Fruit fly (Drosophila melanogaster): ENCODE data around the gene Msp300.

The Msp300 gene

dm6 chr2L:5237175-5237753 lies 136.6 kb downstream of the Msp300 start (continued):
- TF ChIP-seq CG13123 (GFP tag; optimal IDR thresholded peaks at IDR 0.05): no peak
- TF ChIP-seq CG12071 (GFP tag; optimal IDR thresholded peaks at IDR 0.05): peak; percentile 11
- no peak for TF ChIP-seq hth (optimal IDR thresholded peaks at IDR 0.05)
- TF ChIP-seq klu (GFP tag; IDR thresholded peaks at IDR 0.05): no peak
- TF ChIP-seq odd (GFP tag; optimal IDR thresholded peaks at IDR 0.05): peak; percentile 13
- no peak for TF ChIP-seq Dek (tag; optimal IDR thresholded peaks at IDR 0.05)
- peak; percentile 58; the same call in 1 of the 3 replicates for TF ChIP-seq so (GFP tag; IDR thresholded peaks at IDR 0.05)
- no peak for TF ChIP-seq CTCF (GFP tag; optimal IDR thresholded peaks at IDR 0.05)
- no peak for TF ChIP-seq pum (GFP tag; optimal IDR thresholded peaks at IDR 0.05)
- TF ChIP-seq shn (GFP tag; optimal IDR thresholded peaks at IDR 0.05): no peak
- no peak for TF ChIP-seq pzg (GFP tag; optimal IDR thresholded peaks at IDR 0.05)
- no peak for TF ChIP-seq trh (GFP tag; optimal IDR thresholded peaks at IDR 0.05)
- no peak for TF ChIP-seq D19A (tag; optimal IDR thresholded peaks at IDR 0.05)
- peak; percentile 59 for TF ChIP-seq CG17385 (GFP tag; optimal IDR thresholded peaks at IDR 0.05)
- TF ChIP-seq CG31224 (GFP tag; IDR thresholded peaks at IDR 0.05): no peak
- TF ChIP-seq vnd (GFP tag; IDR thresholded peaks at IDR 0.05; ENCODE audit: partially characterized antibody): no peak
- TF ChIP-seq stc (GFP tag; IDR thresholded peaks at IDR 0.05): peak; percentile 49; the same call in 1 of the 2 replicates
- TF ChIP-seq al (GFP tag; IDR thresholded peaks at IDR 0.05): no peak
- TF ChIP-seq dmrt11E (tag; optimal IDR thresholded peaks at IDR 0.05): no peak
- peak; percentile 15 for TF ChIP-seq mirr (GFP tag; optimal IDR thresholded peaks at IDR 0.05)
- TF ChIP-seq Rx (GFP tag; IDR thresholded peaks at IDR 0.05): no peak
- TF ChIP-seq chif (GFP tag; optimal IDR thresholded peaks at IDR 0.05): no peak
- no peak for TF ChIP-seq inv (GFP tag; IDR thresholded peaks at IDR 0.05; ENCODE audit: partially characterized antibody)
- TF ChIP-seq CG7271 (tag; optimal IDR thresholded peaks at IDR 0.05): no peak
- TF ChIP-seq C15 (GFP tag; IDR thresholded peaks at IDR 0.05): no peak; the same call in 2 of the 3 replicates
- no peak for TF ChIP-seq Hey (tag; optimal IDR thresholded peaks at IDR 0.05)
- TF ChIP-seq bbx (GFP tag; IDR thresholded peaks at IDR 0.05; ENCODE audit: partially characterized antibody): peak; percentile 46; the same call in 1 of the 2 replicates
- no peak for TF ChIP-seq ind (GFP tag; optimal IDR thresholded peaks at IDR 0.05)
- no peak for TF ChIP-seq CG15073 (GFP tag; optimal IDR thresholded peaks at IDR 0.05)
- no peak for TF ChIP-seq CG10654 (GFP tag; optimal IDR thresholded peaks at IDR 0.05)
- peak; percentile 90 for TF ChIP-seq HLHmδ (GFP tag; optimal IDR thresholded peaks at IDR 0.05)
- no peak for TF ChIP-seq fd102C (GFP tag; optimal IDR thresholded peaks at IDR 0.05)
- TF ChIP-seq gt (GFP tag; IDR thresholded peaks at IDR 0.05): no peak
- no peak for TF ChIP-seq CG10147 (GFP tag; optimal IDR thresholded peaks at IDR 0.05)
- no peak for TF ChIP-seq Dfd (GFP tag; optimal IDR thresholded peaks at IDR 0.05)
- 0 out of 3 replicates have a peak, but pooled peaks have one; percentile 33 for TF ChIP-seq Opbp (GFP tag; IDR thresholded peaks at IDR 0.05; ENCODE audit: partially characterized antibody)
- no peak for TF ChIP-seq Dip2 (GFP tag; IDR thresholded peaks at IDR 0.05)
- TF ChIP-seq Hr3 (GFP tag; optimal IDR thresholded peaks at IDR 0.05): no peak
- no peak for TF ChIP-seq CG1529 (GFP tag; optimal IDR thresholded peaks at IDR 0.05)
- TF ChIP-seq CG2116 (GFP tag; optimal IDR thresholded peaks at IDR 0.05): no peak
- no peak for TF ChIP-seq MBD-R2 (GFP tag; IDR thresholded peaks at IDR 0.05)
- TF ChIP-seq bigmax (GFP tag; optimal IDR thresholded peaks at IDR 0.05): no peak
- TF ChIP-seq otp (GFP tag; IDR thresholded peaks at IDR 0.05): no peak
- TF ChIP-seq sob (GFP tag; IDR thresholded peaks at IDR 0.05): peak; percentile 32; the same call in 1 of the 2 replicates
- peak; percentile 11 for TF ChIP-seq cad (GFP tag; optimal IDR thresholded peaks at IDR 0.05)
- peak; percentile 43; the same call in 1 of the 2 replicates for TF ChIP-seq Bgb (GFP tag; IDR thresholded peaks at IDR 0.05; ENCODE audit: partially characterized antibody)
- TF ChIP-seq ems (GFP tag; optimal IDR thresholded peaks at IDR 0.05): peak; percentile 11
- TF ChIP-seq zf30C (GFP tag; optimal IDR thresholded peaks at IDR 0.05): no peak
- no peak for TF ChIP-seq insv (GFP tag; optimal IDR thresholded peaks at IDR 0.05)
- TF ChIP-seq CG7745 (tag; optimal IDR thresholded peaks at IDR 0.05): peak; percentile 58
- no peak for TF ChIP-seq nmo (GFP tag; optimal IDR thresholded peaks at IDR 0.05)

All from whole organism, embryonic.